Fruit fly (Drosophila melanogaster) whole organism, embryonic: Measurements from ENCODE around the gene CG34134.

ENCODE experiments used
- ATbp ChIP-seq: fragments of 200-800 bp; sonication (Bioruptor generic); optimal IDR thresholded peaks from 2 replicates; lab custom pipeline; 2017; ENCODE audit warnings: missing biosample characterization, mild to moderate bottlenecking, missing genetic modification characterization, missing genetic modification reagents
- Atf3 ChIP-seq: fragments of 200-800 bp; sonication (Bioruptor generic); optimal IDR thresholded peaks from 3 replicates; lab custom pipeline; 2016; ENCODE audit warnings: missing biosample characterization, missing genetic modification characterization
- Awh ChIP-seq: fragments of 200-800 bp; sonication (Bioruptor generic); IDR thresholded peaks from 2 replicates; pipeline ENCODE4, ENCODE4 v1.3.6; 2022; ENCODE audit warnings: missing biosample characterization, missing genetic modification characterization
- B-H1 ChIP-seq: fragments of 200-800 bp; sonication (Bioruptor generic); IDR thresholded peaks from 3 replicates; pipeline ENCODE4 v1.3.6; 2022; ENCODE audit warnings: missing biosample characterization, missing genetic modification characterization
- B-H2 ChIP-seq: fragments of 200-800 bp; sonication (Bioruptor generic); optimal IDR thresholded peaks from 2 replicates; lab custom pipeline; 2018; ENCODE audit warnings: missing biosample characterization, mild to moderate bottlenecking, missing genetic modification characterization
- BEAF-32 ChIP-seq: fragments of 200-800 bp; sonication (Bioruptor generic); optimal IDR thresholded peaks from 3 replicates; lab custom pipeline; 2017; ENCODE audit warnings: missing biosample characterization, missing genetic modification characterization, mild to moderate bottlenecking, moderate library complexity, missing genetic modification reagents
- C15 ChIP-seq: fragments of 200-800 bp; sonication (Bioruptor generic); IDR thresholded peaks from 3 replicates; pipeline ENCODE4 v1.3.6; 2022; ENCODE audit warnings: missing biosample characterization, missing genetic modification characterization
- CG10462 ChIP-seq: fragments of 200-800 bp; sonication (Bioruptor generic); optimal IDR thresholded peaks from 2 replicates; lab custom pipeline; 2016; ENCODE audit warnings: missing biosample characterization, missing genetic modification characterization
- CG11085 ChIP-seq: fragments of 200-800 bp; sonication (Bioruptor generic); IDR thresholded peaks from 2 replicates; pipeline ENCODE4 v1.3.6; 2022; ENCODE audit warnings: missing biosample characterization, missing genetic modification characterization
- CG12071 ChIP-seq: fragments of 200-800 bp; sonication (Bioruptor generic); optimal IDR thresholded peaks from 3 replicates; lab custom pipeline; 2018; ENCODE audit warnings: missing biosample characterization, mild to moderate bottlenecking, missing genetic modification characterization
- CG14441 ChIP-seq: fragments of 200-800 bp; sonication (Bioruptor generic); IDR thresholded peaks from 2 replicates; pipeline ENCODE4 v1.3.6; 2022; ENCODE audit warnings: missing biosample characterization, missing genetic modification characterization
- CG14860 ChIP-seq: fragments of 200-800 bp; sonication (Bioruptor generic); IDR thresholded peaks from 3 replicates; pipeline ENCODE4 v1.3.6; 2022; ENCODE audit warnings: missing biosample characterization, missing genetic modification characterization; ENCODE audit not compliant: partially characterized antibody
- CG1792 ChIP-seq: fragments of 200-800 bp; sonication (Bioruptor generic); optimal IDR thresholded peaks from 2 replicates; lab custom pipeline; 2016; ENCODE audit warnings: missing biosample characterization, missing genetic modification characterization
- CG3065 ChIP-seq: fragments of 200-800 bp; sonication (Bioruptor generic); optimal IDR thresholded peaks from 2 replicates; lab custom pipeline; 2016; ENCODE audit warnings: missing biosample characterization, missing genetic modification characterization
- CG31224 ChIP-seq: fragments of 200-800 bp; sonication (Bioruptor generic); IDR thresholded peaks from 2 replicates; pipeline ENCODE4 v1.3.6; 2022; ENCODE audit warnings: missing biosample characterization, missing genetic modification characterization
- CG33557 ChIP-seq: fragments of 200-800 bp; sonication (Bioruptor generic); optimal IDR thresholded peaks from 2 replicates; lab custom pipeline; 2019; ENCODE audit warnings: missing biosample characterization, mild to moderate bottlenecking, missing genetic modification characterization, moderate library complexity
- CG6175 ChIP-seq: fragments of 200-800 bp; sonication (Bioruptor generic); IDR thresholded peaks from 3 replicates; pipeline ENCODE4 v1.3.6; 2022; ENCODE audit warnings: missing biosample characterization, missing genetic modification characterization
- CG7786 ChIP-seq: fragments of 200-800 bp; sonication (Bioruptor generic); optimal IDR thresholded peaks from 2 replicates; lab custom pipeline; 2016; ENCODE audit warnings: missing biosample characterization, missing genetic modification characterization
- CG8478 ChIP-seq: fragments of >200 bp; optimal IDR thresholded peaks from 2 replicates; lab custom pipeline; 2018
- CG9817 ChIP-seq: fragments of 200-800 bp; sonication (Bioruptor generic); optimal IDR thresholded peaks from 2 replicates; lab custom pipeline; 2018; ENCODE audit warnings: missing biosample characterization, mild to moderate bottlenecking, missing genetic modification characterization, moderate library complexity
- Dbx ChIP-seq: fragments of 200-800 bp; sonication (Bioruptor generic); IDR thresholded peaks from 3 replicates; pipeline ENCODE4 v1.3.6; 2022; ENCODE audit warnings: missing biosample characterization, missing genetic modification characterization
- Hmr ChIP-seq: fragments of 200-800 bp; sonication (Bioruptor generic); optimal IDR thresholded peaks from 3 replicates; lab custom pipeline; 2017; ENCODE audit warnings: mild to moderate bottlenecking, missing biosample characterization, missing genetic modification reagents, missing genetic modification characterization
- Hsf ChIP-seq: fragments of 200-800 bp; sonication (Bioruptor generic); optimal IDR thresholded peaks from 3 replicates; lab custom pipeline; 2016; ENCODE audit warnings: missing biosample characterization, missing genetic modification characterization
- MESR4 ChIP-seq: fragments of 200-800 bp; sonication (Bioruptor generic); optimal IDR thresholded peaks from 2 replicates; lab custom pipeline; 2018; ENCODE audit warnings: missing biosample characterization, mild to moderate bottlenecking, missing genetic modification characterization, moderate library complexity
- Med ChIP-seq: fragments of 200-800 bp; sonication (Bioruptor generic); peaks from one replicate; lab custom pipeline; 2016; ENCODE audit warnings: missing biosample characterization, missing genetic modification characterization, mild to moderate bottlenecking, inconsistent platforms, moderate library complexity
- NFAT ChIP-seq: fragments of 200-800 bp; sonication (Bioruptor generic); IDR thresholded peaks from 2 replicates; pipeline ENCODE4 v1.3.6; 2022; ENCODE audit warnings: missing biosample characterization, missing genetic modification characterization
- Neu2 ChIP-seq: fragments of 200-800 bp; sonication (Bioruptor generic); optimal IDR thresholded peaks from 3 replicates; lab custom pipeline; 2016; ENCODE audit warnings: missing biosample characterization, missing genetic modification characterization, borderline replicate concordance
- Pdp1 ChIP-seq, 2 experiments: fragments of 200-800 bp; sonication (Bioruptor generic); optimal IDR thresholded peaks; 3 replicates each; lab custom pipeline; 2016; ENCODE audit warnings: missing biosample characterization in 2 of 2, missing genetic modification characterization in 2 of 2, mild to moderate bottlenecking in 1 of 2, moderate library complexity in 1 of 2
- TFAM ChIP-seq: fragments of 200-800 bp; sonication (Bioruptor generic); optimal IDR thresholded peaks from 2 replicates; lab custom pipeline; 2017; ENCODE audit warnings: missing biosample characterization, missing genetic modification characterization, inconsistent platforms
- Trl ChIP-seq, 3 experiments: fragments of >200 bp in 2 of 3; fragments of 200-800 bp in 1 of 3; sonication (Bioruptor generic) in 1 of 3; optimal IDR thresholded peaks; 2 replicates in 1 of 3; 3 replicates in 2 of 3; lab custom pipeline; 2016 to 2017; ENCODE audit warnings: missing biosample characterization in 1 of 3, missing genetic modification characterization in 1 of 3
- cato ChIP-seq: fragments of 200-800 bp; sonication (Bioruptor generic); optimal IDR thresholded peaks from 2 replicates; lab custom pipeline; 2016; ENCODE audit warnings: missing biosample characterization, missing genetic modification characterization, borderline replicate concordance
- croc ChIP-seq: fragments of 200-800 bp; sonication (Bioruptor generic); conservative IDR thresholded peaks from 3 replicates; pipeline ENCODE4 v1.3.6; 2022; ENCODE audit warnings: missing biosample characterization, missing genetic modification characterization
- dmrt99B ChIP-seq: fragments of 200-800 bp; sonication (Bioruptor generic); optimal IDR thresholded peaks from 2 replicates; lab custom pipeline; 2018; ENCODE audit warnings: missing biosample characterization, mild to moderate bottlenecking, missing genetic modification characterization, moderate library complexity
- ewg ChIP-seq: fragments of 200-800 bp; sonication (Bioruptor generic); optimal IDR thresholded peaks from 3 replicates; lab custom pipeline; 2017; ENCODE audit warnings: mild to moderate bottlenecking, missing biosample characterization, missing genetic modification reagents, missing genetic modification characterization
- fru ChIP-seq: fragments of >200 bp; optimal IDR thresholded peaks from 2 replicates; lab custom pipeline; 2017
- gcm ChIP-seq: fragments of 200-800 bp; sonication (Bioruptor generic); optimal IDR thresholded peaks from 2 replicates; lab custom pipeline; 2019; ENCODE audit warnings: missing biosample characterization, mild to moderate bottlenecking, missing genetic modification characterization, moderate library complexity
- gt ChIP-seq: fragments of 200-800 bp; sonication (Bioruptor generic); IDR thresholded peaks from 2 replicates; pipeline ENCODE4 v1.3.6; 2022; ENCODE audit warnings: missing biosample characterization, missing genetic modification characterization
- hth ChIP-seq: fragments of >200 bp; optimal IDR thresholded peaks from 2 replicates; lab custom pipeline; 2017; ENCODE audit warnings: inconsistent platforms
- insv ChIP-seq, 2 experiments: fragments of 200-800 bp; sonication (Bioruptor generic); optimal IDR thresholded peaks; 3 replicates each; lab custom pipeline; 2016 to 2018; ENCODE audit warnings: missing biosample characterization in 2 of 2, missing genetic modification characterization in 2 of 2
- kah ChIP-seq: fragments of 200-800 bp; sonication (Bioruptor generic); optimal IDR thresholded peaks from 2 replicates; lab custom pipeline; 2018; ENCODE audit warnings: missing biosample characterization, mild to moderate bottlenecking, missing genetic modification characterization
- lmd ChIP-seq: fragments of 200-800 bp; sonication (Bioruptor generic); IDR thresholded peaks from 2 replicates; pipeline ENCODE4 v1.3.6; 2022; ENCODE audit warnings: missing biosample characterization, missing genetic modification characterization
- lola ChIP-seq, 3 experiments: fragments of >200 bp in 2 of 3; fragments of 200-800 bp in 1 of 3; sonication (Bioruptor generic) in 1 of 3; optimal IDR thresholded peaks; 2 replicates each; lab custom pipeline; 2017 to 2019; ENCODE audit warnings: missing biosample characterization in 3 of 3, missing genetic modification characterization in 3 of 3, mild to moderate bottlenecking in 1 of 3, moderate library complexity in 1 of 3
- luna ChIP-seq: fragments of 200-800 bp; sonication (Bioruptor generic); optimal IDR thresholded peaks from 2 replicates; lab custom pipeline; 2016; ENCODE audit warnings: missing biosample characterization, missing genetic modification characterization
- oc ChIP-seq: fragments of 200-800 bp; sonication (Bioruptor generic); optimal IDR thresholded peaks from 2 replicates; lab custom pipeline; 2018; ENCODE audit warnings: missing biosample characterization, mild to moderate bottlenecking, missing genetic modification characterization, moderate library complexity
- onecut ChIP-seq: fragments of 200-800 bp; sonication (Bioruptor generic); IDR thresholded peaks from 2 replicates; pipeline ENCODE4 v1.3.6; 2022; ENCODE audit warnings: missing biosample characterization, missing genetic modification characterization
- schlank ChIP-seq: fragments of 200-800 bp; sonication (Bioruptor generic); optimal IDR thresholded peaks from 2 replicates; lab custom pipeline; 2018; ENCODE audit warnings: missing biosample characterization, mild to moderate bottlenecking, missing genetic modification characterization
- slou ChIP-seq: fragments of 200-800 bp; sonication (Bioruptor generic); optimal IDR thresholded peaks from 3 replicates; lab custom pipeline; 2016; ENCODE audit warnings: missing biosample characterization, missing genetic modification characterization
- sug ChIP-seq: fragments of 200-800 bp; optimal IDR thresholded peaks from 2 replicates; lab custom pipeline; 2019; ENCODE audit warnings: missing biosample characterization, mild to moderate bottlenecking, missing genetic modification characterization, moderate library complexity
- tll ChIP-seq, 2 experiments: fragments of 200-800 bp in 1 of 2; fragments of >200 bp in 1 of 2; sonication (Bioruptor generic) in 1 of 2; optimal IDR thresholded peaks; 2 replicates each; lab custom pipeline; 2017 to 2019; ENCODE audit warnings: missing biosample characterization in 2 of 2, missing genetic modification characterization in 2 of 2, mild to moderate bottlenecking in 1 of 2, moderate library complexity in 1 of 2
- tna ChIP-seq: fragments of 200-800 bp; sonication (Bioruptor generic); IDR thresholded peaks from 2 replicates; pipeline ENCODE4 v1.3.6; 2022; ENCODE audit warnings: missing biosample characterization, missing genetic modification characterization; ENCODE audit not compliant: partially characterized antibody
- toy ChIP-seq: fragments of 200-800 bp; sonication (Bioruptor generic); IDR thresholded peaks from 2 replicates; pipeline ENCODE4 v1.3.6; 2022; ENCODE audit warnings: missing biosample characterization, missing genetic modification characterization

CG34134 gene

dm6 chr2L:8148514-8149085, 42.0 kb downstream of the CG34134 start (continued):
- TF ChIP-seq Awh (GFP tag; lab: Robert Waterston, UW) = no peak; the same call in 1 of the 2 replicates
- TF ChIP-seq C15 (GFP tag; lab: Robert Waterston, UW) = no peak
- peak; percentile 5 for TF ChIP-seq sug
- no peak for TF ChIP-seq NFAT (GFP tag; lab: Robert Waterston, UW)
- TF ChIP-seq Hmr (GFP tag; lab: Kevin White, UChicago) = peak; percentile 4
- TF ChIP-seq cato (GFP tag; lab: Kevin White, UChicago) = no peak
- no peak for TF ChIP-seq toy (GFP tag; lab: Robert Waterston, UW)
- TF ChIP-seq CG9817 (tag; lab: Kevin White, UChicago) = no peak
- no peak for TF ChIP-seq BEAF-32 (GFP tag; lab: Kevin White, UChicago)
- TF ChIP-seq schlank (tag; lab: Kevin White, UChicago) = no peak
- TF ChIP-seq TFAM (GFP tag; lab: Kevin White, UChicago) = no peak
- no peak for TF ChIP-seq CG1792
- TF ChIP-seq B-H1 = no peak
- no peak for TF ChIP-seq slou (GFP tag; lab: Kevin White, UChicago)
- TF ChIP-seq CG3065 (GFP tag; lab: Kevin White, UChicago) = no peak
- TF ChIP-seq CG11085 (GFP tag; lab: Robert Waterston, UW) = no peak
- TF ChIP-seq CG14860 (GFP tag; lab: Robert Waterston, UW) = no peak
- no peak for TF ChIP-seq gcm
- TF ChIP-seq dmrt99B (tag; lab: Kevin White, UChicago) = no peak
- peak in 1 of 2 experiments; percentile 77 for TF ChIP-seq Pdp1 (GFP tag; optimal IDR thresholded peaks at IDR 0.05; lab: Kevin White, UChicago)
- TF ChIP-seq B-H2 = peak; percentile 19
- no peak for TF ChIP-seq CG8478 (lab: Kevin White, UChicago)
- TF ChIP-seq insv (GFP tag; optimal IDR thresholded peaks at IDR 0.05; lab: Kevin White, UChicago) = peak in 1 of 2 experiments; percentile 62
- no peak for TF ChIP-seq kah (GFP tag; lab: Kevin White, UChicago)
- no peak for TF ChIP-seq fru
- TF ChIP-seq ATbp (GFP tag; lab: Kevin White, UChicago) = no peak
- TF ChIP-seq Trl (optimal IDR thresholded peaks at IDR 0.05; lab: Kevin White, UChicago) = no peak
- TF ChIP-seq Trl (GFP tag; optimal IDR thresholded peaks at IDR 0.05; lab: Kevin White, UChicago) = no peak
- peak; percentile 95 for TF ChIP-seq CG6175
- no peak for TF ChIP-seq tll (GFP tag; optimal IDR thresholded peaks at IDR 0.05; lab: Kevin White, UChicago)
- TF ChIP-seq CG14441 = no peak
- TF ChIP-seq Med = peak; percentile 77
- TF ChIP-seq CG12071 = peak; percentile 36
- no peak for TF ChIP-seq CG10462 (GFP tag; lab: Kevin White, UChicago)
- TF ChIP-seq CG7786 = no peak
- TF ChIP-seq Neu2 (GFP tag; lab: Kevin White, UChicago) = no peak
- no peak for TF ChIP-seq CG31224 (GFP tag; lab: Robert Waterston, UW)
- TF ChIP-seq croc (GFP tag; lab: Robert Waterston, UW) = no peak
- no peak for TF ChIP-seq MESR4 (GFP tag; lab: Kevin White, UChicago)
- TF ChIP-seq Dbx (GFP tag; lab: Robert Waterston, UW) = no peak; the same call in 2 of the 3 replicates
- TF ChIP-seq onecut = no peak
- no peak for TF ChIP-seq lmd (GFP tag; lab: Robert Waterston, UW)
- TF ChIP-seq gt (GFP tag; lab: Robert Waterston, UW) = no peak
- TF ChIP-seq Hsf (GFP tag; lab: Kevin White, UChicago) = no peak
- TF ChIP-seq oc (tag; lab: Kevin White, UChicago) = peak; percentile 29
- TF ChIP-seq CG33557 = no peak
- TF ChIP-seq hth = no peak
- TF ChIP-seq luna (GFP tag; lab: Kevin White, UChicago) = no peak
- no peak for TF ChIP-seq lola (GFP tag; optimal IDR thresholded peaks at IDR 0.05; lab: Kevin White, UChicago)
- TF ChIP-seq tna (GFP tag; lab: Robert Waterston, UW) = no peak
- no peak for TF ChIP-seq Atf3
- no peak for TF ChIP-seq ewg (GFP tag; lab: Kevin White, UChicago)
